Worm (Caenorhabditis elegans) whole organism, young adult: ENCODE data around the gene ZK105.13.
A peak's percentile ranks its signal among the peaks of the same experiment; 100 is the strongest.

Source experiments
- B0035.1 ChIP-seq: sonication (generic microtip); optimal IDR thresholded peaks from 2 replicates; lab custom pipeline; 2016; ENCODE audit warnings: missing genetic modification characterization, mild to moderate bottlenecking, missing compliant biosample characterization, missing genotype, missing genetic modification reagents
- C17E4.6 ChIP-seq: fragments of 200-800 bp; sonication (Bioruptor generic); IDR thresholded peaks from 2 replicates; pipeline ENCODE4 v1.3.6; 2022; ENCODE audit warnings: missing genetic modification reagents, missing genetic modification characterization, missing compliant biosample characterization
- F23B12.7 ChIP-seq: sonication (generic microtip); optimal IDR thresholded peaks from 2 replicates; lab custom pipeline; 2017; ENCODE audit warnings: missing genetic modification characterization, mild to moderate bottlenecking, missing compliant biosample characterization, antibody characterized with exemption, moderate library complexity; ENCODE audit not compliant: insufficient read depth
- F39B2.1 ChIP-seq: fragments of 200-800 bp; sonication (Bioruptor generic); IDR thresholded peaks from 2 replicates; pipeline ENCODE4 v1.3.6; 2022; ENCODE audit warnings: missing genetic modification reagents, missing genetic modification characterization, missing compliant biosample characterization
- F49E8.2 ChIP-seq: sonication (generic microtip); optimal IDR thresholded peaks from 3 replicates; lab custom pipeline; 2017; ENCODE audit warnings: missing genetic modification characterization, mild to moderate bottlenecking, missing compliant biosample characterization, antibody characterized with exemption, moderate library complexity; ENCODE audit not compliant: insufficient read depth
- Y95B8A.8 ChIP-seq: fragments of 200-800 bp; sonication (Bioruptor generic); IDR thresholded peaks from 2 replicates; pipeline ENCODE4 v1.3.6; 2022; ENCODE audit warnings: missing genetic modification reagents, missing genetic modification characterization, missing compliant biosample characterization
- ZK185.1 ChIP-seq: sonication (generic microtip); optimal IDR thresholded peaks from 2 replicates; lab custom pipeline; 2016; ENCODE audit warnings: mild to moderate bottlenecking, missing genetic modification characterization, missing compliant biosample characterization; ENCODE audit not compliant: poor library complexity, severe bottlenecking
- aptf-2 ChIP-seq: fragments of 200-800 bp; sonication (Bioruptor generic); conservative IDR thresholded peaks from 2 replicates; pipeline ENCODE4 v1.3.6; 2022; ENCODE audit warnings: missing genetic modification reagents, missing genetic modification characterization, missing compliant biosample characterization
- attf-3 ChIP-seq: fragments of 200-800 bp; sonication (Bioruptor generic); conservative IDR thresholded peaks from 2 replicates; pipeline ENCODE4 v1.3.6; 2022; ENCODE audit warnings: missing genetic modification reagents, missing genetic modification characterization, missing compliant biosample characterization
- attf-5 ChIP-seq: fragments of 200-800 bp; sonication (Bioruptor generic); optimal IDR thresholded peaks from 2 replicates; lab custom pipeline; 2018; ENCODE audit warnings: mild to moderate bottlenecking, missing genetic modification characterization, missing compliant biosample characterization
- egl-44 ChIP-seq: fragments of 200-800 bp; sonication (Bioruptor generic); IDR thresholded peaks from 2 replicates; pipeline ENCODE4 v1.3.6; 2022; ENCODE audit warnings: missing genetic modification reagents, missing genetic modification characterization, missing compliant biosample characterization
- ekl-4 ChIP-seq: fragments of 200-800 bp; sonication (Bioruptor generic); IDR thresholded peaks from 2 replicates; pipeline ENCODE4 v1.3.6; 2022; ENCODE audit warnings: missing genetic modification reagents, missing genetic modification characterization, missing compliant biosample characterization
- him-1 ChIP-seq: sonication (generic microtip); optimal IDR thresholded peaks from 2 replicates; lab custom pipeline; 2016; ENCODE audit warnings: missing genotype, missing genetic modification reagents, missing genetic modification characterization, missing compliant biosample characterization
- hlh-12 ChIP-seq: sonication (generic microtip); optimal IDR thresholded peaks from 2 replicates; lab custom pipeline; 2016; ENCODE audit warnings: missing genetic modification characterization, missing compliant biosample characterization
- hmg-20 ChIP-seq: fragments of 200-800 bp; sonication (Bioruptor generic); IDR thresholded peaks from 2 replicates; pipeline ENCODE4 v1.3.6; 2022; ENCODE audit warnings: missing genetic modification reagents, missing genetic modification characterization, missing compliant biosample characterization
- lin-26 ChIP-seq: fragments of 200-800 bp; sonication (Bioruptor generic); IDR thresholded peaks from 2 replicates; pipeline ENCODE4 v1.3.6; 2022; ENCODE audit warnings: missing genetic modification reagents, missing genetic modification characterization, missing compliant biosample characterization
- lin-35 ChIP-seq, 3 experiments: fragments of 150-350 bp in 2 of 3; sonication (generic microtip) in 1 of 3; optimal IDR thresholded peaks; 2 replicates each; lab custom pipeline; 2014 to 2018; ENCODE audit warnings: missing biosample characterization in 3 of 3, missing genetic modification characterization in 3 of 3, missing genetic modification reagents in 3 of 3
- lin-40 ChIP-seq: sonication (generic microtip); optimal IDR thresholded peaks from 2 replicates; lab custom pipeline; 2016; ENCODE audit warnings: missing genetic modification characterization, mild to moderate bottlenecking, missing compliant biosample characterization, missing genotype, missing genetic modification reagents
- lir-1 ChIP-seq: fragments of 200-800 bp; sonication (Bioruptor generic); conservative IDR thresholded peaks from 2 replicates; pipeline ENCODE4 v1.3.6; 2022; ENCODE audit warnings: missing genetic modification reagents, missing genetic modification characterization, missing compliant biosample characterization
- madf-8 ChIP-seq: fragments of 200-800 bp; sonication (Bioruptor generic); conservative IDR thresholded peaks from 2 replicates; pipeline ENCODE4 v1.3.6; 2022; ENCODE audit warnings: missing genetic modification reagents, missing genetic modification characterization, missing compliant biosample characterization
- nfya-2 ChIP-seq: fragments of 200-800 bp; sonication (Bioruptor generic); IDR thresholded peaks from 2 replicates; pipeline ENCODE4 v1.3.6; 2022; ENCODE audit warnings: missing genetic modification reagents, missing genetic modification characterization, missing compliant biosample characterization
- nhr-120 ChIP-seq: fragments of 200-800 bp; sonication (Bioruptor generic); IDR thresholded peaks from 2 replicates; pipeline ENCODE4 v1.3.6; 2022; ENCODE audit warnings: missing genetic modification characterization, missing compliant biosample characterization
- nhr-80 ChIP-seq: sonication (generic microtip); optimal IDR thresholded peaks from 2 replicates; lab custom pipeline; 2016; ENCODE audit warnings: missing genetic modification characterization, missing compliant biosample characterization
- pbrm-1 ChIP-seq: fragments of 200-800 bp; sonication (Bioruptor generic); IDR thresholded peaks from 2 replicates; pipeline ENCODE4 v1.3.6; 2022; ENCODE audit warnings: missing genetic modification reagents, missing genetic modification characterization, missing compliant biosample characterization
- rec-8 ChIP-seq, 2 experiments: sonication (generic microtip); optimal IDR thresholded peaks; 2 replicates each; lab custom pipeline; 2016; ENCODE audit warnings: mild to moderate bottlenecking in 2 of 2, missing genetic modification characterization in 2 of 2, missing genetic modification reagents in 2 of 2, missing genotype in 2 of 2, missing biosample characterization in 1 of 2, missing compliant biosample characterization in 1 of 2, moderate library complexity in 1 of 2
- repo-1 ChIP-seq: sonication (generic microtip); optimal IDR thresholded peaks from 2 replicates; lab custom pipeline; 2017; ENCODE audit warnings: mild to moderate bottlenecking, missing genetic modification characterization, missing compliant biosample characterization
- snpc-3.4 ChIP-seq: sonication (generic microtip); optimal IDR thresholded peaks from 2 replicates; lab custom pipeline; 2017; ENCODE audit warnings: missing genetic modification characterization, mild to moderate bottlenecking, missing compliant biosample characterization, antibody characterized with exemption, moderate library complexity, missing genotype, missing genetic modification reagents
- tbp1 ChIP-seq: fragments of 200-800 bp; sonication (Bioruptor generic); optimal IDR thresholded peaks from 2 replicates; lab custom pipeline; 2018; ENCODE audit warnings: mild to moderate bottlenecking, missing genetic modification characterization, missing compliant biosample characterization
- unc-62 ChIP-seq: fragments of 150-350 bp; optimal IDR thresholded peaks from 2 replicates; lab custom pipeline; 2014; ENCODE audit warnings: missing biosample characterization, missing genetic modification reagents, missing genetic modification characterization
- ztf-22 ChIP-seq: fragments of 200-800 bp; sonication (Bioruptor generic); optimal IDR thresholded peaks from 2 replicates; lab custom pipeline; 2018; ENCODE audit warnings: mild to moderate bottlenecking, missing genetic modification characterization, moderate library complexity, missing compliant biosample characterization

ZK105.13 gene

ce11 chrV:7686189-7686588, 26.8 kb downstream of the ZK105.13 start, which contains the start of the genes nhr-94 and nhr-152:
Gene nhr-94, minus strand, starts transcription at chrV:7686335.
Gene nhr-152, plus strand, starts transcription at chrV:7686350.
- TF ChIP-seq rec-8 (tag; optimal IDR thresholded peaks at IDR 0.05; lab: Kevin White, UChicago) (no peak), lin-40 (tag; lab: Kevin White, UChicago) (no peak), egl-44 (GFP tag; lab: Robert Waterston, UW) (no peak), B0035.1 (tag; lab: Kevin White, UChicago) (no peak), hmg-20 (no peak), repo-1 (no peak), tbp1 (GFP tag; lab: Kevin White, UChicago) (no peak), pbrm-1 (GFP tag; lab: Robert Waterston, UW) (no peak), Y95B8A.8 (no peak), snpc-3.4 (tag; lab: Kevin White, UChicago) (no peak)

- TF ChIP-seq pbrm-1 (GFP tag; lab: Robert Waterston, UW) (no peak), lin-26 (GFP tag; lab: Robert Waterston, UW) (no peak), hlh-12 (no peak), aptf-2 (GFP tag; lab: Robert Waterston, UW) (no peak), madf-8 (GFP tag; lab: Robert Waterston, UW) (no peak), nfya-2 (GFP tag; lab: Robert Waterston, UW) (no peak), attf-3 (GFP tag; lab: Robert Waterston, UW) (no peak), nhr-120 (no peak), attf-5 (GFP tag; lab: Kevin White, UChicago) (no peak)
Measured at ce11 chrV:7683907-7684655, 28.9 kb downstream of the ZK105.13 start, which contains the start of gene sre-11. Gene sre-11, minus strand, starts transcription at chrV:7683957.

ce11 chrV:7681388-7681787, 31.6 kb downstream of the ZK105.13 start, which contains the start of gene cyp-33A1:
Gene cyp-33A1, minus strand, starts transcription at chrV:7681459.
- TF ChIP-seq lir-1 (GFP tag; lab: Robert Waterston, UW) (no peak), C17E4.6 (GFP tag; lab: Robert Waterston, UW) (no peak), attf-5 (GFP tag; lab: Kevin White, UChicago) (peak; percentile 47), unc-62 (no peak), F39B2.1 (GFP tag; lab: Robert Waterston, UW) (no peak), nhr-80 (tag; lab: Kevin White, UChicago) (peak; percentile 30), lin-35 (GFP tag; optimal IDR thresholded peaks at IDR 0.05; lab: Kevin White, UChicago) (no peak), ekl-4 (GFP tag; lab: Robert Waterston, UW) (no peak), F23B12.7 (tag; lab: Kevin White, UChicago) (peak; percentile 33), F49E8.2 (no peak)
- TF ChIP-seq, all 124 proteins: peak for 3

- TF ChIP-seq him-1 (tag; lab: Kevin White, UChicago) (no peak), unc-62 (no peak), ztf-22 (GFP tag; lab: Kevin White, UChicago) (no peak), ZK185.1 (tag; lab: Kevin White, UChicago) (no peak)
Measured at ce11 chrV:7675904-7676303, 37.1 kb downstream of the ZK105.13 start, which contains the start of gene C12D5.3. Gene C12D5.3, plus strand, starts transcription at chrV:7676204.
